Worm (Caenorhabditis elegans): ENCODE measurements around the gene C08E8.2.

DNA sequence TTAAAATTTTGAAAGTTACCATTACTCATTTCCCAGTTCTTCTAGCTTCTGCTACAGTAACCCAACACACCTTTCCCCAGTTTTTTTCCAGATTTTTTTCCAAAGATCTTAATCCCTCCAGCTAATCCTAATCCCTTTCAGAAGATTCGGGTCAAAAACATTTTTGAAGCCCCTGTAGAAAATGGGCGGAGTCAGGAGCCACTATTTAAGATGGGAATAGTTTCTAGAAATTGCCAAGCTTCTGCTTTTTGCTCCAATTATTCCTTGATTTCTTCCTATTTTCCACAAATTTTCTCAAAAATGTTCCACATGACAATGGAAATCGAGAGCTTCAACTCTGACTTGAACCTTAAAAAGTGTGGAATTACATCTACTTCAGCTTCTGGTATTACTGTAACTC lies 8.9 kb upstream of the C08E8.2 start, which contains the start of gene C08E8.9:
- TF ChIP-seq ama-1 (optimal IDR thresholded peaks at IDR 0.05) (no peak), mdl-1 (tag; optimal IDR thresholded peaks at IDR 0.05) (no peak), unc-130 (GFP tag; optimal IDR thresholded peaks at IDR 0.05) (no peak), ztf-11 (tag; optimal IDR thresholded peaks at IDR 0.05) (no peak), lir-3 (tag; optimal IDR thresholded peaks at IDR 0.05) (no peak), nhr-76 (tag; optimal IDR thresholded peaks at IDR 0.05) (no peak), daf-19 (GFP tag; conservative IDR thresholded peaks at IDR 0.05) (no peak), tra-1 (GFP tag; IDR thresholded peaks at IDR 0.05) (no peak), lin-39 (tag; optimal IDR thresholded peaks at IDR 0.05) (no peak), duxl-1 (tag; optimal IDR thresholded peaks at IDR 0.05; ENCODE audit: poor library complexity) (no peak), egl-27 (tag; optimal IDR thresholded peaks at IDR 0.05) (no peak), pha-4 (GFP tag; IDR thresholded peaks at IDR 0.05) (no peak), pha-4 (tag; optimal IDR thresholded peaks at IDR 0.05) (no peak)
